Worm (Caenorhabditis elegans): ENCODE measurements around the gene anat-1.

anat-1 gene

ce11 chrIV:6762416-6762815 lies 8.2 kb upstream of the anat-1 start, which contains the start of gene spd-3:
Gene spd-3, plus strand, starts transcription at chrIV:6762716.
- no peak for TF ChIP-seq ceh-63 (GFP tag; optimal IDR thresholded peaks at IDR 0.05)

DNA sequence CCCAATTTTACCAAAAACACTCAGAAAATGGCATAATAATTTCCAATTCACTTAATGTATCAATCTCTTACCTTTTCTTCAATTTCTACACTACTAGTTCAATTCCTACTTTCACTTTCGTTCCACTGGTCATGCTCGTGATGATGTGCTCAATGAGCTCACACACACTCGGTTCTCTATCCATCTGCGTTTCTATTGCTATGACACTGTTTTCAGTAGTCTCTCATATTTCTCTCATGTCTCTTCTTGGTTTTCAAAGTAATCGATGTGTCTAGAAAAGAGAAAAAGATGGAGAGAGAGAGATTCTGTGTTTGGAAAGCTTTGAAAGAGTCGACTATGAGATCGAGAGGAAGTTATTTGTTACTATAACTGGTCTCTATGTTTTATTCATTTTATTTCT lies 3.4 kb upstream of the anat-1 start:
- TF ChIP-seq dpl-1 (GFP tag; optimal IDR thresholded peaks at IDR 0.05), result peak in 1 of 3 experiments; percentile 17
- peak; percentile 21 for TF ChIP-seq C16A3.4 (tag; optimal IDR thresholded peaks at IDR 0.05)
- peak; percentile 50 for TF ChIP-seq egl-13 (tag; optimal IDR thresholded peaks at IDR 0.05)
- peak; percentile 71 for TF ChIP-seq fkh-8 (tag; optimal IDR thresholded peaks at IDR 0.05)
- TF ChIP-seq nhr-71 (tag; optimal IDR thresholded peaks at IDR 0.05), result peak; percentile 75
- TF ChIP-seq mep-1 (tag; optimal IDR thresholded peaks at IDR 0.05), result peak; percentile 54
- no peak for TF ChIP-seq fkh-10 (GFP tag; optimal IDR thresholded peaks at IDR 0.05)
- TF ChIP-seq mef-2 (tag; optimal IDR thresholded peaks at IDR 0.05), result no peak
- peak; percentile 52 for TF ChIP-seq unc-86 (tag; optimal IDR thresholded peaks at IDR 0.05)
- peak; percentile 42 to 46 for TF ChIP-seq lin-35 (GFP tag; optimal IDR thresholded peaks at IDR 0.05)
- peak; percentile 33 for TF ChIP-seq jun-1 (tag; optimal IDR thresholded peaks at IDR 0.05)
- no peak for TF ChIP-seq pqm-1 (tag; optimal IDR thresholded peaks at IDR 0.05)
- TF ChIP-seq lir-3 (tag; optimal IDR thresholded peaks at IDR 0.05; ENCODE audit: poor library complexity), result peak; percentile 32
- TF ChIP-seq elt-2 (tag; optimal IDR thresholded peaks at IDR 0.05), result peak; percentile 28
- no peak for TF ChIP-seq lin-15B (tag; optimal IDR thresholded peaks at IDR 0.05)
- peak; percentile 57 for TF ChIP-seq swsn-7 (tag; optimal IDR thresholded peaks at IDR 0.05)
- TF ChIP-seq snu-23 (GFP tag; optimal IDR thresholded peaks at IDR 0.05), result peak; percentile 61
- TF ChIP-seq efl-1 (optimal IDR thresholded peaks at IDR 0.05), result peak; percentile 52 to 58
- peak in 1 of 2 experiments; percentile 30 for TF ChIP-seq efl-1 (GFP tag; optimal IDR thresholded peaks at IDR 0.05 in 1 of 2)
- TF ChIP-seq skn-1 (tag; optimal IDR thresholded peaks at IDR 0.05), result peak; percentile 39
- TF ChIP-seq nhr-237 (tag; optimal IDR thresholded peaks at IDR 0.05), result no peak
- peak; percentile 59 to 74 for TF ChIP-seq lsy-2 (tag; optimal IDR thresholded peaks at IDR 0.05)
- TF ChIP-seq tbx-2 (tag; optimal IDR thresholded peaks at IDR 0.05), result peak; percentile 58
- TF ChIP-seq lin-14 (GFP tag; optimal IDR thresholded peaks at IDR 0.05), result peak; percentile 87
- no peak for TF ChIP-seq ztf-4 (tag; optimal IDR thresholded peaks at IDR 0.05)
- TF ChIP-seq nhr-77 (tag; optimal IDR thresholded peaks at IDR 0.05), result peak; percentile 12
- no peak for TF ChIP-seq nhr-28 (tag; optimal IDR thresholded peaks at IDR 0.05)
- no peak for TF ChIP-seq unc-30 (tag; optimal IDR thresholded peaks at IDR 0.05)
- no peak for TF ChIP-seq lin-13 (GFP tag; optimal IDR thresholded peaks at IDR 0.05)
- TF ChIP-seq mdl-1 (tag; optimal IDR thresholded peaks at IDR 0.05), result peak in 1 of 2 experiments; percentile 39
- peak; percentile 42 for TF ChIP-seq nhr-47 (tag; optimal IDR thresholded peaks at IDR 0.05)
- peak; percentile 16 for TF ChIP-seq dsc-1 (tag; optimal IDR thresholded peaks at IDR 0.05)
- TF ChIP-seq ces-1 (GFP tag; optimal IDR thresholded peaks at IDR 0.05), result no peak
- peak; percentile 16 for TF ChIP-seq xbp-1 (tag; optimal IDR thresholded peaks at IDR 0.05)
- TF ChIP-seq nhr-20 (tag; optimal IDR thresholded peaks at IDR 0.05), result peak; percentile 19
- TF ChIP-seq blmp-1 (tag; optimal IDR thresholded peaks at IDR 0.05), result peak; percentile 64
- TF ChIP-seq Y116A8C.19 (tag; optimal IDR thresholded peaks at IDR 0.05; ENCODE audit: borderline replicate concordance), result no peak
- 0 out of 2 replicates have a peak, but pooled peaks have one; percentile 70 for TF ChIP-seq ets-5 (GFP tag; IDR thresholded peaks at IDR 0.05)
- TF ChIP-seq fos-1 (tag; optimal IDR thresholded peaks at IDR 0.05), result peak; percentile 25
- peak; percentile 18 to 75 (median 41) for TF ChIP-seq ceh-82 (tag; optimal IDR thresholded peaks at IDR 0.05)

DNA sequence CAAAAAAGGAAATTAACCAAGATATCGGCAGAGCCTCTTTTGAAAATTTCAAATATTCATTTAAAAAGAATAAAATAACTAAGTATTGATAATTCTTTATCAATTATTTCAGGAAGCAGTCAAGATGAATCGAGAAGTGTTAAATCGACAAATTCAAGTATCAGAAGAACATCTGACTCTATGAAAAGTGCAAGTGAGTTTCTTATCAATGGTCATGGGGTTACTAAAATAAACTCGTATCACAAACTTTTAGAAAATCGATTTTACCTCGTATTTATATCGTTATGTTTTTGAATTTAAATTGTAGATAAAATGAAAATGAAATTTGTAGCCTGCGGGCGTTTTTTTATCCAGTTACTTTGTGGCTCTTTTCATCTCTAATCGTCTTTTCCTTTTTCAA lies 923 bp downstream of the anat-1 start:
- TF ChIP-seq elt-2 (tag; optimal IDR thresholded peaks at IDR 0.05), result peak; percentile 53
- TF ChIP-seq egl-13 (tag; optimal IDR thresholded peaks at IDR 0.05), result no peak
- TF ChIP-seq ceh-8 (GFP tag; optimal IDR thresholded peaks at IDR 0.05), result no peak
- TF ChIP-seq hlh-17 (GFP tag; optimal IDR thresholded peaks at IDR 0.05; ENCODE audit: borderline replicate concordance), result no peak
- TF ChIP-seq nhr-237 (tag; optimal IDR thresholded peaks at IDR 0.05), result no peak
- TF ChIP-seq lsy-2 (tag; optimal IDR thresholded peaks at IDR 0.05), result no peak
- no peak for TF ChIP-seq nhr-20 (tag; optimal IDR thresholded peaks at IDR 0.05)
- no peak for TF ChIP-seq efl-1 (optimal IDR thresholded peaks at IDR 0.05)
- peak in 1 of 2 experiments; percentile 7 for TF ChIP-seq efl-1 (GFP tag; optimal IDR thresholded peaks at IDR 0.05 in 1 of 2)
- TF ChIP-seq fkh-8 (tag; optimal IDR thresholded peaks at IDR 0.05), result no peak
- TF ChIP-seq Y116A8C.19 (tag; optimal IDR thresholded peaks at IDR 0.05; ENCODE audit: borderline replicate concordance), result no peak
- TF ChIP-seq unc-130 (tag; optimal IDR thresholded peaks at IDR 0.05), result no peak
- no peak for TF ChIP-seq egl-27 (tag; optimal IDR thresholded peaks at IDR 0.05)
- TF ChIP-seq C04F5.9 (tag; optimal IDR thresholded peaks at IDR 0.05), result no peak
